Fruit fly (Drosophila melanogaster) S2 (cell line): ENCODE data around the gene PMCA.

ENCODE experiments used
- CG8478 ChIP-seq: fragments of >200 bp; optimal IDR thresholded peaks from 2 replicates; lab custom pipeline; 2018
- CTCF ChIP-seq, 2 experiments: fragments of >200 bp; optimal IDR thresholded peaks; 2 replicates each; lab custom pipeline; 2018

dm6 chr4:305697-306096 is 53.0 kb downstream of the PMCA start:
- no peak for TF ChIP-seq CG8478 (lab: Kevin White, UChicago)
- no peak for TF ChIP-seq CTCF (optimal IDR thresholded peaks at IDR 0.05; lab: Kevin White, UChicago)
